Fruit fly (Drosophila melanogaster): Measurements from ENCODE around the gene Usp30.

- TF ChIP-seq CG11617 (GFP tag; optimal IDR thresholded peaks at IDR 0.05) (peak; percentile 50), CG7101 (tag; optimal IDR thresholded peaks at IDR 0.05) (peak; percentile 47), CG5204 (GFP tag; optimal IDR thresholded peaks at IDR 0.05) (no peak), kay (GFP tag; ENCODE audit: borderline replicate concordance) (no peak), CG7045 (GFP tag; optimal IDR thresholded peaks at IDR 0.05) (no peak)
Measured at dm6 chrX:5901628-5902213, 22.1 kb upstream of the Usp30 start.

Data from whole organism, adult.